Fruit fly (Drosophila melanogaster) whole organism, embryonic: ENCODE data around the gene Kaz-m1.

Source experiments
- Ada2b ChIP-seq: fragments of 200-800 bp; sonication (Bioruptor generic); IDR thresholded peaks from 2 replicates; pipeline ENCODE4 v1.3.6; 2022; ENCODE audit warnings: missing biosample characterization, missing genetic modification characterization
- Aef1 ChIP-seq: fragments of 200-800 bp; sonication (Bioruptor generic); IDR thresholded peaks from 3 replicates; pipeline ENCODE4 v1.3.6; 2022; ENCODE audit warnings: missing biosample characterization, missing genetic modification characterization
- B-H2 ChIP-seq: fragments of 200-800 bp; sonication (Bioruptor generic); optimal IDR thresholded peaks from 2 replicates; lab custom pipeline; 2018; ENCODE audit warnings: missing biosample characterization, mild to moderate bottlenecking, missing genetic modification characterization
- Blimp-1 ChIP-seq: fragments of 200-800 bp; sonication (Bioruptor generic); optimal IDR thresholded peaks from 3 replicates; lab custom pipeline; 2018; ENCODE audit warnings: missing biosample characterization, missing genetic modification characterization, mild to moderate bottlenecking, moderate library complexity, missing genetic modification reagents
- BtbVII ChIP-seq: fragments of 200-800 bp; sonication (Bioruptor generic); optimal IDR thresholded peaks from 3 replicates; lab custom pipeline; 2017; ENCODE audit warnings: missing biosample characterization, mild to moderate bottlenecking, missing genetic modification characterization
- CG10274 ChIP-seq: fragments of 200-800 bp; sonication (Bioruptor generic); optimal IDR thresholded peaks from 3 replicates; lab custom pipeline; 2017; ENCODE audit warnings: missing biosample characterization, mild to moderate bottlenecking, missing genetic modification characterization
- CG10431 ChIP-seq: fragments of 200-800 bp; sonication (Bioruptor generic); optimal IDR thresholded peaks from 3 replicates; lab custom pipeline; 2018; ENCODE audit warnings: missing biosample characterization, mild to moderate bottlenecking, missing genetic modification characterization
- CG12155 ChIP-seq: fragments of 200-800 bp; sonication (Bioruptor generic); optimal IDR thresholded peaks from 3 replicates; lab custom pipeline; 2016; ENCODE audit warnings: missing biosample characterization, missing genetic modification characterization
- CG12299 ChIP-seq: fragments of 200-800 bp; sonication (Bioruptor generic); optimal IDR thresholded peaks from 2 replicates; lab custom pipeline; 2018; ENCODE audit warnings: missing biosample characterization, mild to moderate bottlenecking, missing genetic modification characterization
- CG14965 ChIP-seq: fragments of 200-800 bp; sonication (Bioruptor generic); optimal IDR thresholded peaks from 2 replicates; lab custom pipeline; 2016; ENCODE audit warnings: missing biosample characterization, missing genetic modification characterization, borderline replicate concordance
- CG17802 ChIP-seq: fragments of 200-800 bp; sonication (Bioruptor generic); optimal IDR thresholded peaks from 2 replicates; lab custom pipeline; 2018; ENCODE audit warnings: missing biosample characterization, mild to moderate bottlenecking, missing genetic modification characterization, moderate library complexity
- CG2678 ChIP-seq: fragments of 200-800 bp; sonication (Bioruptor generic); optimal IDR thresholded peaks from 3 replicates; lab custom pipeline; 2019; ENCODE audit warnings: missing biosample characterization, mild to moderate bottlenecking, missing genetic modification characterization, moderate library complexity
- CG31388 ChIP-seq: fragments of 200-800 bp; sonication (Bioruptor generic); optimal IDR thresholded peaks from 2 replicates; lab custom pipeline; 2016; ENCODE audit warnings: missing biosample characterization, missing genetic modification characterization
- CG5953 ChIP-seq: fragments of 200-800 bp; sonication (Bioruptor generic); IDR thresholded peaks from 2 replicates; pipeline ENCODE4 v1.3.6; 2022; ENCODE audit warnings: missing biosample characterization, missing genetic modification characterization
- CG6765 ChIP-seq: fragments of 200-800 bp; sonication (Bioruptor generic); optimal IDR thresholded peaks from 3 replicates; lab custom pipeline; 2017; ENCODE audit warnings: missing biosample characterization, mild to moderate bottlenecking, missing genetic modification characterization
- CG7357 ChIP-seq: fragments of 200-800 bp; sonication (Bioruptor generic); IDR thresholded peaks from 3 replicates; pipeline ENCODE4 v1.3.6; 2022; ENCODE audit warnings: missing biosample characterization, missing genetic modification characterization
- CG7839 ChIP-seq: fragments of 200-800 bp; sonication (Bioruptor generic); optimal IDR thresholded peaks from 3 replicates; lab custom pipeline; 2018; ENCODE audit warnings: missing biosample characterization, mild to moderate bottlenecking, missing genetic modification characterization, moderate library complexity
- E2f1 ChIP-seq: fragments of 200-800 bp; sonication (Bioruptor generic); IDR thresholded peaks from 2 replicates; pipeline ENCODE4 v1.3.6; 2022; ENCODE audit warnings: missing biosample characterization, missing genetic modification characterization
- Ets97D ChIP-seq: fragments of 200-800 bp; sonication (Bioruptor generic); optimal IDR thresholded peaks from 3 replicates; lab custom pipeline; 2016; ENCODE audit warnings: missing biosample characterization, missing genetic modification characterization
- Fer2 ChIP-seq: fragments of 200-800 bp; sonication (Bioruptor generic); optimal IDR thresholded peaks from 2 replicates; lab custom pipeline; 2018; ENCODE audit warnings: missing biosample characterization, mild to moderate bottlenecking, missing genetic modification characterization, moderate library complexity
- Hand ChIP-seq: fragments of 200-800 bp; sonication (Bioruptor generic); optimal IDR thresholded peaks from 2 replicates; lab custom pipeline; 2017; ENCODE audit warnings: mild to moderate bottlenecking, missing biosample characterization, missing genetic modification reagents, missing genetic modification characterization
- Hr51 ChIP-seq, 2 experiments: fragments of 200-800 bp; sonication (Bioruptor generic); optimal IDR thresholded peaks; 2 replicates in 1 of 2; 3 replicates in 1 of 2; lab custom pipeline; 2016 to 2018; ENCODE audit warnings: missing biosample characterization in 2 of 2, missing genetic modification characterization in 2 of 2, mild to moderate bottlenecking in 1 of 2, moderate library complexity in 1 of 2
- Hsf ChIP-seq: fragments of 200-800 bp; sonication (Bioruptor generic); optimal IDR thresholded peaks from 3 replicates; lab custom pipeline; 2016; ENCODE audit warnings: missing biosample characterization, missing genetic modification characterization
- Nf-YC ChIP-seq: fragments of 200-800 bp; optimal IDR thresholded peaks from 3 replicates; lab custom pipeline; 2019; ENCODE audit warnings: missing biosample characterization, mild to moderate bottlenecking, missing genetic modification characterization, moderate library complexity
- Scr ChIP-seq: fragments of 200-800 bp; sonication (Bioruptor generic); IDR thresholded peaks from 2 replicates; pipeline ENCODE4 v1.3.6; 2022; ENCODE audit warnings: missing biosample characterization, missing genetic modification characterization; ENCODE audit not compliant: partially characterized antibody
- Side ChIP-seq: fragments of 200-800 bp; sonication (Bioruptor generic); optimal IDR thresholded peaks from 2 replicates; lab custom pipeline; 2016; ENCODE audit warnings: missing biosample characterization, missing genetic modification characterization
- Sox102F ChIP-seq: fragments of 200-800 bp; sonication (Bioruptor generic); optimal IDR thresholded peaks from 2 replicates; lab custom pipeline; 2018; ENCODE audit warnings: missing biosample characterization, mild to moderate bottlenecking, missing genetic modification characterization, moderate library complexity
- cato ChIP-seq: fragments of 200-800 bp; sonication (Bioruptor generic); optimal IDR thresholded peaks from 2 replicates; lab custom pipeline; 2016; ENCODE audit warnings: missing biosample characterization, missing genetic modification characterization, borderline replicate concordance
- caup ChIP-seq: fragments of 200-800 bp; sonication (Bioruptor generic); optimal IDR thresholded peaks from 3 replicates; lab custom pipeline; 2017; ENCODE audit warnings: missing biosample characterization, mild to moderate bottlenecking, missing genetic modification characterization, moderate library complexity; ENCODE audit not compliant: severe bottlenecking
- crol ChIP-seq: fragments of 200-800 bp; sonication (Bioruptor generic); IDR thresholded peaks from 2 replicates; pipeline ENCODE4 v1.3.6; 2022; ENCODE audit warnings: missing biosample characterization, missing genetic modification characterization
- dm ChIP-seq: fragments of 200-800 bp; sonication (Bioruptor generic); optimal IDR thresholded peaks from 3 replicates; lab custom pipeline; 2016; ENCODE audit warnings: missing biosample characterization, missing genetic modification characterization
- emc ChIP-seq: fragments of 200-800 bp; sonication (Bioruptor generic); optimal IDR thresholded peaks from 2 replicates; lab custom pipeline; 2016; ENCODE audit warnings: missing biosample characterization, missing genetic modification characterization
- gem ChIP-seq: fragments of 200-800 bp; sonication (Bioruptor generic); optimal IDR thresholded peaks from 2 replicates; lab custom pipeline; 2019; ENCODE audit warnings: missing biosample characterization, mild to moderate bottlenecking, missing genetic modification characterization, moderate library complexity
- gfzf ChIP-seq: fragments of 200-800 bp; sonication (Bioruptor generic); optimal IDR thresholded peaks from 2 replicates; lab custom pipeline; 2016; ENCODE audit warnings: missing biosample characterization, mild to moderate bottlenecking, missing genetic modification characterization, moderate library complexity
- h ChIP-seq: fragments of >200 bp; optimal IDR thresholded peaks from 2 replicates; lab custom pipeline; 2017
- her ChIP-seq: fragments of 200-800 bp; sonication (Bioruptor generic); optimal IDR thresholded peaks from 2 replicates; lab custom pipeline; 2016; ENCODE audit warnings: missing biosample characterization, missing genetic modification characterization
- hkb ChIP-seq, 2 experiments: fragments of 200-800 bp in 1 of 2; fragments of >200 bp in 1 of 2; sonication (Bioruptor generic) in 1 of 2; IDR thresholded peaks in 1 of 2; optimal IDR thresholded peaks in 1 of 2; 2 replicates each; pipeline versions ENCODE4 v1.3.6 to Lab custom; 2017 to 2022; ENCODE audit warnings: missing biosample characterization in 1 of 2, missing genetic modification characterization in 1 of 2
- hth ChIP-seq: fragments of >200 bp; optimal IDR thresholded peaks from 2 replicates; lab custom pipeline; 2017; ENCODE audit warnings: inconsistent platforms
- jumu ChIP-seq: fragments of 200-800 bp; sonication (Bioruptor generic); optimal IDR thresholded peaks from 3 replicates; lab custom pipeline; 2016; ENCODE audit warnings: missing biosample characterization, missing genetic modification characterization
- ken ChIP-seq: fragments of 200-800 bp; sonication (Bioruptor generic); IDR thresholded peaks from 3 replicates; pipeline ENCODE4 v1.3.6; 2022; ENCODE audit warnings: missing biosample characterization, missing genetic modification characterization
- lbe ChIP-seq: fragments of 200-800 bp; sonication (Bioruptor generic); optimal IDR thresholded peaks from 2 replicates; lab custom pipeline; 2016; ENCODE audit warnings: missing biosample characterization, mild to moderate bottlenecking, missing genetic modification characterization
- lilli ChIP-seq: fragments of 200-800 bp; sonication (Bioruptor generic); optimal IDR thresholded peaks from 3 replicates; lab custom pipeline; 2016; ENCODE audit warnings: missing biosample characterization, missing genetic modification characterization
- pita ChIP-seq: fragments of 200-800 bp; sonication (Bioruptor generic); optimal IDR thresholded peaks from 2 replicates; lab custom pipeline; 2017; ENCODE audit warnings: missing biosample characterization, mild to moderate bottlenecking, missing genetic modification characterization
- ro ChIP-seq: fragments of 200-800 bp; sonication (Bioruptor generic); IDR thresholded peaks from 2 replicates; pipeline ENCODE4 v1.3.6; 2022; ENCODE audit warnings: missing biosample characterization, missing genetic modification characterization
- row ChIP-seq: fragments of 200-800 bp; sonication (Bioruptor generic); IDR thresholded peaks from 3 replicates; pipeline ENCODE4 v1.3.6; 2022; ENCODE audit warnings: missing biosample characterization, missing genetic modification characterization
- salm ChIP-seq: fragments of 200-800 bp; sonication (Bioruptor generic); optimal IDR thresholded peaks from 2 replicates; lab custom pipeline; 2018; ENCODE audit warnings: missing biosample characterization, mild to moderate bottlenecking, missing genetic modification characterization
- tgo ChIP-seq: fragments of 200-800 bp; sonication (Bioruptor generic); IDR thresholded peaks from 3 replicates; pipeline ENCODE4 v1.3.6; 2022; ENCODE audit warnings: missing biosample characterization, missing genetic modification characterization
- unc-4 ChIP-seq: fragments of 200-800 bp; sonication (Bioruptor generic); IDR thresholded peaks from 2 replicates; pipeline ENCODE4 v1.3.6; 2022; ENCODE audit warnings: missing biosample characterization, missing genetic modification characterization; ENCODE audit not compliant: partially characterized antibody
- z ChIP-seq: fragments of 200-800 bp; sonication (Bioruptor generic); IDR thresholded peaks from 3 replicates; pipeline ENCODE4 v1.3.6; 2022; ENCODE audit warnings: missing biosample characterization, missing genetic modification characterization

Kaz-m1 gene

dm6 chr3R:26021195-26021914, 6.8 kb downstream of the Kaz-m1 start (continued):
- TF ChIP-seq tgo (GFP tag; lab: Robert Waterston, UW) = peak; percentile 87
- TF ChIP-seq hkb (optimal IDR thresholded peaks at IDR 0.05; lab: Kevin White, UChicago) = no peak
- peak; percentile 78 for TF ChIP-seq hkb (GFP tag; IDR thresholded peaks at IDR 0.05; lab: Robert Waterston, UW)
- TF ChIP-seq cato (GFP tag; lab: Kevin White, UChicago) = peak; percentile 93
- TF ChIP-seq lbe = peak; percentile 72
- peak; percentile 8 for TF ChIP-seq Nf-YC (tag; lab: Kevin White, UChicago)
- peak; percentile 81 for TF ChIP-seq CG7357 (GFP tag; lab: Robert Waterston, UW)
- TF ChIP-seq salm (tag; lab: Kevin White, UChicago) = peak; percentile 88
- peak; percentile 82 for TF ChIP-seq caup (GFP tag; lab: Kevin White, UChicago)
- peak; percentile 94 for TF ChIP-seq Hsf (GFP tag; lab: Kevin White, UChicago)
- TF ChIP-seq CG6765 (GFP tag; lab: Kevin White, UChicago) = peak; percentile 87
- TF ChIP-seq CG12155 = peak; percentile 90
- peak; percentile 47 for TF ChIP-seq emc
- TF ChIP-seq lilli (GFP tag; lab: Kevin White, UChicago) = peak; percentile 90
- TF ChIP-seq ro = peak; percentile 73; the same call in 1 of the 2 replicates
- peak; percentile 57 for TF ChIP-seq CG17802 (tag; lab: Kevin White, UChicago)
- TF ChIP-seq z = no peak
- TF ChIP-seq E2f1 (GFP tag; lab: Robert Waterston, UW) = peak; percentile 75
- TF ChIP-seq Aef1 = peak; percentile 81
- peak; percentile 92 for TF ChIP-seq row
- TF ChIP-seq Sox102F (GFP tag; lab: Kevin White, UChicago) = peak; percentile 95
- peak; percentile 59 for TF ChIP-seq B-H2 (GFP tag; lab: Kevin White, UChicago)
- TF ChIP-seq CG7839 = peak; percentile 97
- no peak for TF ChIP-seq unc-4
- peak; percentile 15; the same call in 1 of the 2 replicates for TF ChIP-seq Scr (GFP tag; lab: Robert Waterston, UW)
- TF ChIP-seq CG10431 = peak; percentile 85
- peak; percentile 98 for TF ChIP-seq CG2678 (tag; lab: Kevin White, UChicago)
- TF ChIP-seq Side (GFP tag; lab: Kevin White, UChicago) = peak; percentile 66
- TF ChIP-seq CG12299 (tag; lab: Kevin White, UChicago) = peak; percentile 70
- TF ChIP-seq CG31388 (GFP tag; lab: Kevin White, UChicago) = peak; percentile 90
- TF ChIP-seq gfzf (GFP tag; lab: Kevin White, UChicago) = no peak
- peak; percentile 78 for TF ChIP-seq dm (GFP tag; lab: Kevin White, UChicago)
- no peak for TF ChIP-seq pita
- TF ChIP-seq hth (lab: Kevin White, UChicago) = no peak
- peak; percentile 43 for TF ChIP-seq Ets97D (GFP tag; lab: Kevin White, UChicago)
- peak; percentile 93 for TF ChIP-seq BtbVII
- peak; percentile 74 for TF ChIP-seq jumu (GFP tag; lab: Kevin White, UChicago)
- peak; percentile 54 for TF ChIP-seq crol
- TF ChIP-seq CG10274 = peak; percentile 86
- peak; percentile 84 for TF ChIP-seq Hand
- peak; percentile 34 for TF ChIP-seq her (GFP tag; lab: Kevin White, UChicago)
- TF ChIP-seq CG5953 (GFP tag; lab: Robert Waterston, UW) = 0 out of 2 replicates have a peak, but pooled peaks have one; percentile 46
- peak; percentile 85 for TF ChIP-seq Ada2b (GFP tag; lab: Robert Waterston, UW)
- TF ChIP-seq ken (GFP tag; lab: Robert Waterston, UW) = peak; percentile 52; the same call in 1 of the 3 replicates
- peak; percentile 69 for TF ChIP-seq Fer2
- TF ChIP-seq Hr51 (GFP tag; optimal IDR thresholded peaks at IDR 0.05; lab: Kevin White, UChicago) = peak; percentile 58 to 97
- peak; percentile 98 for TF ChIP-seq gem (tag; lab: Kevin White, UChicago)
- no peak for TF ChIP-seq CG14965 (GFP tag; lab: Kevin White, UChicago)
- TF ChIP-seq Blimp-1 (GFP tag; lab: Kevin White, UChicago) = peak; percentile 92
- TF ChIP-seq h (lab: Kevin White, UChicago) = no peak
